Worm (Caenorhabditis elegans) whole organism, young adult: ENCODE data around the gene eif-2D.

ENCODE experiments used
- D2030.7 ChIP-seq: fragments of 200-800 bp; sonication (Bioruptor generic); IDR thresholded peaks from 2 replicates; pipeline ENCODE4 v1.3.6; 2022; ENCODE audit warnings: missing genetic modification reagents, missing genetic modification characterization, missing compliant biosample characterization
- F10E7.11 ChIP-seq: sonication (generic microtip); optimal IDR thresholded peaks from 2 replicates; lab custom pipeline; 2017; ENCODE audit warnings: mild to moderate bottlenecking, missing genetic modification characterization, moderate library complexity, missing compliant biosample characterization
- F23B12.7 ChIP-seq: sonication (generic microtip); optimal IDR thresholded peaks from 2 replicates; lab custom pipeline; 2017; ENCODE audit warnings: missing genetic modification characterization, mild to moderate bottlenecking, missing compliant biosample characterization, antibody characterized with exemption, moderate library complexity; ENCODE audit not compliant: insufficient read depth
- F37B4.10 ChIP-seq: fragments of 200-800 bp; sonication (Bioruptor generic); IDR thresholded peaks from 2 replicates; pipeline ENCODE4 v1.3.6; 2022; ENCODE audit warnings: missing genetic modification characterization, missing compliant biosample characterization
- F55B11.4 ChIP-seq: sonication (generic microtip); optimal IDR thresholded peaks from 2 replicates; lab custom pipeline; 2016; ENCODE audit warnings: missing compliant biosample characterization, missing genetic modification characterization, borderline replicate concordance; ENCODE audit not compliant: insufficient read depth
- T07F8.4 ChIP-seq: sonication (generic microtip); optimal IDR thresholded peaks from 2 replicates; lab custom pipeline; 2016; ENCODE audit warnings: mild to moderate bottlenecking, missing genetic modification characterization, moderate library complexity, missing compliant biosample characterization
- Y56A3A.18 ChIP-seq: fragments of 200-800 bp; sonication (Bioruptor generic); IDR thresholded peaks from 2 replicates; pipeline ENCODE4 v1.3.6; 2022; ENCODE audit warnings: missing genetic modification reagents, missing genetic modification characterization, missing compliant biosample characterization
- aptf-3 ChIP-seq: fragments of 200-800 bp; sonication (Bioruptor generic); IDR thresholded peaks from 2 replicates; pipeline ENCODE4 v1.3.6; 2022; ENCODE audit warnings: missing genetic modification characterization, missing compliant biosample characterization
- athp-1 ChIP-seq: sonication (generic microtip); optimal IDR thresholded peaks from 2 replicates; lab custom pipeline; 2017; ENCODE audit warnings: mild to moderate bottlenecking, missing genetic modification characterization, missing compliant biosample characterization
- attf-3 ChIP-seq: fragments of 200-800 bp; sonication (Bioruptor generic); conservative IDR thresholded peaks from 2 replicates; pipeline ENCODE4 v1.3.6; 2022; ENCODE audit warnings: missing genetic modification reagents, missing genetic modification characterization, missing compliant biosample characterization
- cebp-1 ChIP-seq, 2 experiments: fragments of 200-800 bp in 1 of 2; sonication (Bioruptor generic) in 1 of 2; sonication (generic microtip) in 1 of 2; IDR thresholded peaks in 1 of 2; optimal IDR thresholded peaks in 1 of 2; 2 replicates each; pipeline versions ENCODE4 v1.3.6 to Lab custom; 2017 to 2022; ENCODE audit warnings: missing compliant biosample characterization in 2 of 2, missing genetic modification characterization in 2 of 2, mild to moderate bottlenecking in 1 of 2, missing genetic modification reagents in 1 of 2, moderate library complexity in 1 of 2
- ceh-100 ChIP-seq: fragments of 200-800 bp; sonication (Bioruptor generic); IDR thresholded peaks from 2 replicates; pipeline ENCODE4 v1.3.6; 2022; ENCODE audit warnings: missing genetic modification reagents, missing genetic modification characterization, missing compliant biosample characterization
- ceh-27 ChIP-seq: fragments of 200-800 bp; sonication (Bioruptor generic); optimal IDR thresholded peaks from 2 replicates; lab custom pipeline; 2018; ENCODE audit warnings: mild to moderate bottlenecking, missing genetic modification characterization, moderate library complexity, missing compliant biosample characterization
- ceh-58 ChIP-seq: fragments of 200-800 bp; sonication (Bioruptor generic); IDR thresholded peaks from 2 replicates; pipeline ENCODE4 v1.3.6; 2022; ENCODE audit warnings: missing genetic modification characterization, missing compliant biosample characterization
- egl-44 ChIP-seq: fragments of 200-800 bp; sonication (Bioruptor generic); IDR thresholded peaks from 2 replicates; pipeline ENCODE4 v1.3.6; 2022; ENCODE audit warnings: missing genetic modification reagents, missing genetic modification characterization, missing compliant biosample characterization
- ekl-4 ChIP-seq: fragments of 200-800 bp; sonication (Bioruptor generic); IDR thresholded peaks from 2 replicates; pipeline ENCODE4 v1.3.6; 2022; ENCODE audit warnings: missing genetic modification reagents, missing genetic modification characterization, missing compliant biosample characterization
- hmg-20 ChIP-seq: fragments of 200-800 bp; sonication (Bioruptor generic); IDR thresholded peaks from 2 replicates; pipeline ENCODE4 v1.3.6; 2022; ENCODE audit warnings: missing genetic modification reagents, missing genetic modification characterization, missing compliant biosample characterization
- let-526 ChIP-seq: fragments of 200-800 bp; sonication (Bioruptor generic); IDR thresholded peaks from 2 replicates; pipeline ENCODE4 v1.3.6; 2022; ENCODE audit warnings: missing genetic modification reagents, missing genetic modification characterization, missing compliant biosample characterization
- lin-35 ChIP-seq, 3 experiments: fragments of 150-350 bp in 2 of 3; sonication (generic microtip) in 1 of 3; optimal IDR thresholded peaks; 2 replicates each; lab custom pipeline; 2014 to 2018; ENCODE audit warnings: missing biosample characterization in 3 of 3, missing genetic modification characterization in 3 of 3, missing genetic modification reagents in 3 of 3
- lir-1 ChIP-seq: fragments of 200-800 bp; sonication (Bioruptor generic); conservative IDR thresholded peaks from 2 replicates; pipeline ENCODE4 v1.3.6; 2022; ENCODE audit warnings: missing genetic modification reagents, missing genetic modification characterization, missing compliant biosample characterization
- madf-3 ChIP-seq: fragments of 200-800 bp; sonication (Bioruptor generic); IDR thresholded peaks from 2 replicates; pipeline ENCODE4 v1.3.6; 2022; ENCODE audit warnings: missing genetic modification reagents, missing genetic modification characterization, missing compliant biosample characterization
- madf-6 ChIP-seq: fragments of 200-800 bp; sonication (Bioruptor generic); IDR thresholded peaks from 2 replicates; pipeline ENCODE4 v1.3.6; 2022; ENCODE audit warnings: missing genetic modification reagents, missing genetic modification characterization, missing compliant biosample characterization
- mcd-1 ChIP-seq: fragments of 200-800 bp; sonication (Bioruptor generic); IDR thresholded peaks from 2 replicates; pipeline ENCODE4 v1.3.6; 2022; ENCODE audit warnings: missing genetic modification reagents, missing genetic modification characterization, missing compliant biosample characterization
- mxl-1 ChIP-seq: sonication (generic microtip); optimal IDR thresholded peaks from 2 replicates; lab custom pipeline; 2016; ENCODE audit warnings: missing genetic modification characterization, missing compliant biosample characterization
- nfya-1 ChIP-seq: sonication (generic microtip); optimal IDR thresholded peaks from 2 replicates; lab custom pipeline; 2017; ENCODE audit warnings: antibody characterized with exemption, missing compliant biosample characterization, missing genetic modification characterization, borderline replicate concordance; ENCODE audit not compliant: insufficient read depth
- repo-1 ChIP-seq: sonication (generic microtip); optimal IDR thresholded peaks from 2 replicates; lab custom pipeline; 2017; ENCODE audit warnings: mild to moderate bottlenecking, missing genetic modification characterization, missing compliant biosample characterization
- snpc-1.1 ChIP-seq: sonication (generic microtip); optimal IDR thresholded peaks from 2 replicates; lab custom pipeline; 2017; ENCODE audit warnings: missing genetic modification characterization, mild to moderate bottlenecking, missing compliant biosample characterization, antibody characterized with exemption, moderate library complexity, missing genotype, missing genetic modification reagents; ENCODE audit not compliant: insufficient read depth
- snpc-3.4 ChIP-seq: sonication (generic microtip); optimal IDR thresholded peaks from 2 replicates; lab custom pipeline; 2017; ENCODE audit warnings: missing genetic modification characterization, mild to moderate bottlenecking, missing compliant biosample characterization, antibody characterized with exemption, moderate library complexity, missing genotype, missing genetic modification reagents
- snpc-4 ChIP-seq, 5 experiments: fragments of 150-350 bp in 1 of 5; sonication (generic microtip) in 4 of 5; optimal IDR thresholded peaks; 2 replicates each; lab custom pipeline; 2014 to 2018; ENCODE audit warnings: missing genetic modification characterization in 5 of 5, missing biosample characterization in 3 of 5, antibody characterized with exemption in 2 of 5, mild to moderate bottlenecking in 2 of 5, missing compliant biosample characterization in 2 of 5, missing genotype in 2 of 5, moderate library complexity in 2 of 5, missing genetic modification reagents in 1 of 5
- sptf-2 ChIP-seq: fragments of 200-800 bp; sonication (Bioruptor generic); optimal IDR thresholded peaks from 2 replicates; lab custom pipeline; 2018; ENCODE audit warnings: mild to moderate bottlenecking, missing genetic modification characterization, missing compliant biosample characterization
- tlf-1 ChIP-seq: fragments of 200-800 bp; sonication (Bioruptor generic); optimal IDR thresholded peaks from 2 replicates; lab custom pipeline; 2018; ENCODE audit warnings: mild to moderate bottlenecking, missing genetic modification characterization, missing compliant biosample characterization
- zfh-2 ChIP-seq: fragments of 200-800 bp; sonication (Bioruptor generic); conservative IDR thresholded peaks from 2 replicates; pipeline ENCODE4 v1.3.6; 2022; ENCODE audit warnings: missing genetic modification reagents, missing genetic modification characterization, missing compliant biosample characterization
- zim-3 ChIP-seq: sonication (generic microtip); optimal IDR thresholded peaks from 2 replicates; lab custom pipeline; 2017; ENCODE audit warnings: mild to moderate bottlenecking, missing genetic modification characterization, moderate library complexity, missing compliant biosample characterization
- ztf-28 ChIP-seq: fragments of 200-800 bp; sonication (Bioruptor generic); IDR thresholded peaks from 2 replicates; pipeline ENCODE4 v1.3.6; 2022; ENCODE audit warnings: missing genetic modification reagents, missing genetic modification characterization, missing compliant biosample characterization

The eif-2D gene

ce11 chrII:5691216-5691771 is at the start of gene eif-2D, which contains the start of gene ndub-5:
Gene eif-2D, plus strand, starts transcription at chrII:5691721.
Gene ndub-5, minus strand, starts transcription at chrII:5691353.
- no peak for TF ChIP-seq snpc-4 (GFP tag; optimal IDR thresholded peaks at IDR 0.05; lab: Kevin White, UChicago)
- peak in 1 of 4 experiments; percentile 23 for TF ChIP-seq snpc-4 (tag; optimal IDR thresholded peaks at IDR 0.05; lab: Kevin White, UChicago)
- TF ChIP-seq cebp-1 (GFP tag; IDR thresholded peaks at IDR 0.05; lab: Robert Waterston, UW), result no peak
- TF ChIP-seq cebp-1 (tag; optimal IDR thresholded peaks at IDR 0.05; lab: Kevin White, UChicago), result no peak
- TF ChIP-seq snpc-1.1 (tag; lab: Kevin White, UChicago), result peak; percentile 2
- TF ChIP-seq madf-6 (GFP tag; lab: Robert Waterston, UW), result no peak
- TF ChIP-seq ztf-28 (GFP tag; lab: Robert Waterston, UW), result no peak
- no peak for TF ChIP-seq aptf-3 (GFP tag; lab: Robert Waterston, UW)
- TF ChIP-seq, all 124 proteins: peak for 2

ce11 chrII:5642110-5642509 is 49.4 kb upstream of the eif-2D start:
- TF ChIP-seq F37B4.10, result no peak
- 0 out of 2 replicates have a peak, but pooled peaks have one; percentile 12 for TF ChIP-seq mcd-1 (GFP tag; lab: Robert Waterston, UW)
- TF ChIP-seq tlf-1 (GFP tag; lab: Kevin White, UChicago), result no peak
- no peak for TF ChIP-seq ceh-58 (GFP tag; lab: Robert Waterston, UW)
- TF ChIP-seq zfh-2, result peak; percentile 43; the same call in 1 of the 2 replicates
- TF ChIP-seq, all 124 proteins: peak for 2

- no peak for TF ChIP-seq snpc-4 (GFP tag; optimal IDR thresholded peaks at IDR 0.05; lab: Kevin White, UChicago)
- TF ChIP-seq snpc-4 (tag; optimal IDR thresholded peaks at IDR 0.05; lab: Kevin White, UChicago), result no peak
- no peak for TF ChIP-seq sptf-2 (GFP tag; lab: Kevin White, UChicago)
- TF ChIP-seq ekl-4 (GFP tag; lab: Robert Waterston, UW), result no peak
These were observed 44.6 kb upstream of the eif-2D start, which contains the start of gene F59E12.9 for ce11 chrII:5646942-5647341. Gene F59E12.9, minus strand, starts transcription at chrII:5647042.

- no peak for TF ChIP-seq F10E7.11 (tag; lab: Kevin White, UChicago)
- TF ChIP-seq let-526 (GFP tag; lab: Robert Waterston, UW), result no peak
- TF ChIP-seq aptf-3 (GFP tag; lab: Robert Waterston, UW), result no peak
These were observed 43.2 kb upstream of the eif-2D start, which contains the start of gene ddl-1 for ce11 chrII:5648272-5648671. Gene ddl-1, minus strand, starts transcription at chrII:5648372.

ce11 chrII:5649236-5650004 is 42.1 kb upstream of the eif-2D start, which contains the start of the genes sam-4, F59E12.17 and zyg-1:
Gene sam-4, minus strand, starts transcription at chrII:5649286.
Gene F59E12.17, minus strand, starts transcription at chrII:5649470.
Gene zyg-1, plus strand, starts transcription at chrII:5649748.
- TF ChIP-seq Y56A3A.18 (GFP tag; lab: Robert Waterston, UW) (no peak), hmg-20 (GFP tag; lab: Robert Waterston, UW) (no peak), zim-3 (tag; lab: Kevin White, UChicago) (no peak), sptf-2 (GFP tag; lab: Kevin White, UChicago) (no peak), lin-35 (GFP tag; optimal IDR thresholded peaks at IDR 0.05; lab: Kevin White, UChicago) (peak in 1 of 3 experiments; percentile 64), lir-1 (0 out of 2 replicates have a peak, but pooled peaks have one; percentile 8), nfya-1 (tag; lab: Kevin White, UChicago) (no peak), mxl-1 (tag; lab: Kevin White, UChicago) (no peak), tlf-1 (GFP tag; lab: Kevin White, UChicago) (no peak), repo-1 (no peak), madf-3 (peak; percentile 67; the same call in 1 of the 2 replicates), attf-3 (peak; percentile 53), ceh-27 (GFP tag; lab: Kevin White, UChicago) (peak; percentile 64), egl-44 (GFP tag; lab: Robert Waterston, UW) (0 out of 2 replicates have a peak, but pooled peaks have one; percentile 23), T07F8.4 (tag; lab: Kevin White, UChicago) (no peak), ceh-100 (GFP tag; lab: Robert Waterston, UW) (peak; percentile 22; the same call in 1 of the 2 replicates), madf-6 (GFP tag; lab: Robert Waterston, UW) (peak; percentile 71), F23B12.7 (tag; lab: Kevin White, UChicago) (peak; percentile 83), athp-1 (tag; lab: Kevin White, UChicago) (peak; percentile 7), snpc-3.4 (tag; lab: Kevin White, UChicago) (peak; percentile 74), D2030.7 (GFP tag; lab: Robert Waterston, UW) (peak; percentile 82), ceh-58 (GFP tag; lab: Robert Waterston, UW) (no peak), F55B11.4 (tag; lab: Kevin White, UChicago) (no peak), zfh-2 (no peak)
